Fruit fly (Drosophila melanogaster) Kc167 (cell line): ENCODE data around the gene CG1927.

Experiments used
- Myc ChIP-seq: fragments of >200 bp; optimal IDR thresholded peaks from 2 replicates; lab custom pipeline; 2017; ENCODE audit warnings: missing external identifiers
- Sin3A ChIP-seq: fragments of >200 bp; optimal IDR thresholded peaks from 2 replicates; lab custom pipeline; 2018; ENCODE audit warnings: missing external identifiers
- h ChIP-seq: fragments of >200 bp; optimal IDR thresholded peaks from 3 replicates; lab custom pipeline; 2018; ENCODE audit warnings: missing external identifiers
- insv ChIP-seq: fragments of >200 bp; optimal IDR thresholded peaks from 3 replicates; lab custom pipeline; 2018; ENCODE audit warnings: missing external identifiers
- psq ChIP-seq: fragments of >200 bp; optimal IDR thresholded peaks from 2 replicates; lab custom pipeline; 2017; ENCODE audit warnings: missing external identifiers
- ttk ChIP-seq: sonication (Bioruptor generic); optimal IDR thresholded peaks from 2 replicates; lab custom pipeline; 2017; ENCODE audit warnings: missing external identifiers

Gene CG1927

dm6 chr3L:1962964-1963363 is 6.9 kb downstream of the CG1927 start, which contains the start of gene SCOT:
Gene SCOT (plus strand): TSS chr3L:1963143.
- TF ChIP-seq ttk (no peak), insv (lab: Kevin White, UChicago) (no peak)

- TF ChIP-seq ttk (no peak), Sin3A (lab: Kevin White, UChicago) (no peak), psq (lab: Kevin White, UChicago) (no peak), insv (lab: Kevin White, UChicago) (no peak), Myc (lab: Kevin White, UChicago) (no peak), h (lab: Kevin White, UChicago) (no peak)
These were observed 22.3 kb downstream of the CG1927 start, which contains the start of the genes mu2 and Cnb for dm6 chr3L:1947463-1948126. Gene mu2 (minus strand): TSS chr3L:1947475. Gene Cnb (plus strand): TSS chr3L:1947565.

- no peak for TF ChIP-seq Sin3A (lab: Kevin White, UChicago)
- no peak for TF ChIP-seq psq (lab: Kevin White, UChicago)
- no peak for TF ChIP-seq Myc (lab: Kevin White, UChicago)
- no peak for TF ChIP-seq ttk
- TF ChIP-seq h (lab: Kevin White, UChicago) = no peak
- no peak for TF ChIP-seq insv (lab: Kevin White, UChicago)
These were observed 28.9 kb downstream of the CG1927 start, which contains the start of gene Mfap1 for dm6 chr3L:1940843-1941418. Gene Mfap1 (plus strand): TSS chr3L:1941068.

- TF ChIP-seq h (lab: Kevin White, UChicago) (no peak), psq (lab: Kevin White, UChicago) (no peak), Myc (lab: Kevin White, UChicago) (no peak), Sin3A (lab: Kevin White, UChicago) (no peak), ttk (no peak), insv (lab: Kevin White, UChicago) (no peak)
These were observed 29.8 kb downstream of the CG1927 start for dm6 chr3L:1939983-1940504.

dm6 chr3L:1938767-1939166 is 31.1 kb downstream of the CG1927 start, which contains the start of the genes CG46523 and CG5687:
Gene CG46523 (minus strand): TSS chr3L:1939103.
Gene CG5687 (minus strand): TSS chr3L:1939103.
- TF ChIP-seq Myc (lab: Kevin White, UChicago) (no peak), Sin3A (lab: Kevin White, UChicago) (no peak), insv (lab: Kevin White, UChicago) (no peak), ttk (no peak), psq (lab: Kevin White, UChicago) (no peak), h (lab: Kevin White, UChicago) (no peak)

dm6 chr3L:1937469-1937868 is 32.4 kb downstream of the CG1927 start:
- TF ChIP-seq Myc (lab: Kevin White, UChicago) (no peak), Sin3A (lab: Kevin White, UChicago) (no peak), psq (lab: Kevin White, UChicago) (no peak), insv (lab: Kevin White, UChicago) (no peak), ttk (no peak), h (lab: Kevin White, UChicago) (no peak)

dm6 chr3L:1928959-1929358 is 40.9 kb downstream of the CG1927 start:
- no peak for TF ChIP-seq psq (lab: Kevin White, UChicago)
- TF ChIP-seq Myc (lab: Kevin White, UChicago) = no peak

- no peak for TF ChIP-seq psq (lab: Kevin White, UChicago)
- TF ChIP-seq Myc (lab: Kevin White, UChicago) = no peak
- no peak for TF ChIP-seq Sin3A (lab: Kevin White, UChicago)
- no peak for TF ChIP-seq ttk
- TF ChIP-seq h (lab: Kevin White, UChicago) = no peak
- TF ChIP-seq insv (lab: Kevin White, UChicago) = no peak
These were observed 48.9 kb downstream of the CG1927 start, which contains the start of gene Dbx for dm6 chr3L:1920943-1921342. Gene Dbx (plus strand): TSS chr3L:1921307.

dm6 chr3L:1920051-1920450 is 49.8 kb downstream of the CG1927 start:
- TF ChIP-seq h (lab: Kevin White, UChicago) (no peak), Myc (lab: Kevin White, UChicago) (no peak), psq (lab: Kevin White, UChicago) (no peak), ttk (no peak), insv (lab: Kevin White, UChicago) (no peak), Sin3A (lab: Kevin White, UChicago) (no peak)
